Worm (Caenorhabditis elegans) whole organism, L4 larva: ENCODE data around the gene txt-10.

Source experiments
- aha-1 ChIP-seq: fragments of 150-350 bp; peaks from one replicate; lab custom pipeline; 2014; ENCODE audit warnings: missing biosample characterization, missing genetic modification characterization
- arid-1 ChIP-seq: fragments of 200-800 bp; sonication (Bioruptor generic); conservative IDR thresholded peaks from 2 replicates; pipeline ENCODE4 v1.3.6; 2022; ENCODE audit warnings: missing genetic modification reagents, missing genetic modification characterization, missing compliant biosample characterization
- ceh-32 ChIP-seq: sonication (generic microtip); optimal IDR thresholded peaks from 2 replicates; lab custom pipeline; 2016; ENCODE audit warnings: mild to moderate bottlenecking, missing genetic modification characterization, missing compliant biosample characterization; ENCODE audit not compliant: poor library complexity
- ceh-44 ChIP-seq: fragments of 200-800 bp; sonication (Bioruptor generic); IDR thresholded peaks from 2 replicates; pipeline ENCODE4 v1.3.6; 2022; ENCODE audit warnings: missing genetic modification reagents, missing genetic modification characterization, missing compliant biosample characterization
- ceh-62 ChIP-seq: sonication (generic microtip); optimal IDR thresholded peaks from 2 replicates; lab custom pipeline; 2017; ENCODE audit warnings: missing biosample characterization, missing genetic modification characterization
- daf-12 ChIP-seq: fragments of 150-350 bp; optimal IDR thresholded peaks from 2 replicates; lab custom pipeline; 2014; ENCODE audit warnings: missing biosample characterization, missing genetic modification reagents, missing genetic modification characterization
- daf-16 ChIP-seq, 3 experiments: sonication (generic microtip); optimal IDR thresholded peaks; 2 replicates each; lab custom pipeline; 2016 to 2017; ENCODE audit warnings: missing genetic modification characterization in 3 of 3, missing genetic modification reagents in 3 of 3, mild to moderate bottlenecking in 2 of 3, missing compliant biosample characterization in 2 of 3, missing biosample characterization in 1 of 3, moderate library complexity in 1 of 3
- dmd-6 ChIP-seq: fragments of 200-800 bp; sonication (Bioruptor generic); IDR thresholded peaks from 2 replicates; pipeline ENCODE4 v1.3.6; 2022; ENCODE audit warnings: missing genetic modification reagents, missing genetic modification characterization, missing compliant biosample characterization
- dmd-8 ChIP-seq: fragments of 200-800 bp; sonication (Bioruptor generic); IDR thresholded peaks from 2 replicates; pipeline ENCODE4 v1.3.6; 2022; ENCODE audit warnings: missing genetic modification characterization, missing compliant biosample characterization
- dmd-9 ChIP-seq: fragments of 200-800 bp; sonication (Bioruptor generic); IDR thresholded peaks from 2 replicates; pipeline ENCODE4 v1.3.6; 2022; ENCODE audit warnings: missing genetic modification reagents, missing genetic modification characterization, missing compliant biosample characterization
- dve-1 ChIP-seq: sonication (generic microtip); optimal IDR thresholded peaks from 2 replicates; lab custom pipeline; 2017; ENCODE audit warnings: antibody characterized with exemption, mild to moderate bottlenecking, missing genetic modification characterization, missing compliant biosample characterization; ENCODE audit not compliant: insufficient read depth
- egl-27 ChIP-seq: sonication (generic microtip); optimal IDR thresholded peaks from 3 replicates; lab custom pipeline; 2017; ENCODE audit warnings: missing biosample characterization, missing genetic modification reagents, missing genetic modification characterization
- fos-1 ChIP-seq: fragments of 150-350 bp; optimal IDR thresholded peaks from 2 replicates; lab custom pipeline; 2014; ENCODE audit warnings: missing biosample characterization, missing genetic modification characterization
- gei-8 ChIP-seq: fragments of 200-800 bp; sonication (Bioruptor generic); optimal IDR thresholded peaks from 2 replicates; lab custom pipeline; 2018; ENCODE audit warnings: mild to moderate bottlenecking, missing genetic modification characterization, missing compliant biosample characterization
- hif-1 ChIP-seq, 2 experiments: sonication (generic microtip); optimal IDR thresholded peaks; 2 replicates each; lab custom pipeline; 2016 to 2017; ENCODE audit warnings: missing compliant biosample characterization in 2 of 2, missing genetic modification characterization in 2 of 2, missing genetic modification reagents in 2 of 2, missing genotype in 2 of 2, mild to moderate bottlenecking in 1 of 2
- hlh-11 ChIP-seq: fragments of 200-800 bp; sonication (Bioruptor generic); optimal IDR thresholded peaks from 2 replicates; lab custom pipeline; 2018; ENCODE audit warnings: mild to moderate bottlenecking, missing genetic modification characterization, missing compliant biosample characterization
- hlh-30 ChIP-seq: sonication (generic microtip); optimal IDR thresholded peaks from 2 replicates; lab custom pipeline; 2017; ENCODE audit warnings: antibody characterized with exemption, mild to moderate bottlenecking, missing genetic modification characterization, missing compliant biosample characterization; ENCODE audit not compliant: insufficient read depth
- jun-1 ChIP-seq: fragments of 150-350 bp; optimal IDR thresholded peaks from 2 replicates; lab custom pipeline; 2014; ENCODE audit warnings: missing biosample characterization, missing genetic modification reagents, missing genetic modification characterization
- lin-29 ChIP-seq: fragments of 200-800 bp; sonication (Bioruptor generic); IDR thresholded peaks from 2 replicates; pipeline ENCODE4 v1.3.6; 2022; ENCODE audit warnings: missing genetic modification reagents, missing genetic modification characterization, missing compliant biosample characterization
- lsy-2 ChIP-seq, 2 experiments: fragments of 150-350 bp in 1 of 2; sonication (generic microtip) in 1 of 2; optimal IDR thresholded peaks; 2 replicates each; lab custom pipeline; 2014 to 2017; ENCODE audit warnings: missing biosample characterization in 2 of 2, missing genetic modification characterization in 2 of 2
- mdt-29 ChIP-seq: fragments of 200-800 bp; sonication (Bioruptor generic); IDR thresholded peaks from 2 replicates; pipeline ENCODE4 v1.3.6; 2022; ENCODE audit warnings: missing genetic modification reagents, missing genetic modification characterization, missing compliant biosample characterization
- mep-1 ChIP-seq: fragments of 150-350 bp; sonication (generic microtip); optimal IDR thresholded peaks from 3 replicates; lab custom pipeline; 2014; ENCODE audit warnings: missing biosample characterization, missing genetic modification characterization
- nhr-237 ChIP-seq: sonication (generic microtip); optimal IDR thresholded peaks from 2 replicates; lab custom pipeline; 2017; ENCODE audit warnings: missing biosample characterization, missing genetic modification characterization
- nhr-25 ChIP-seq: sonication (generic microtip); optimal IDR thresholded peaks from 2 replicates; lab custom pipeline; 2017; ENCODE audit warnings: missing genetic modification characterization, mild to moderate bottlenecking, missing compliant biosample characterization, antibody characterized with exemption, moderate library complexity, borderline replicate concordance; ENCODE audit not compliant: insufficient read depth
- nhr-28 ChIP-seq: fragments of 150-350 bp; optimal IDR thresholded peaks from 2 replicates; lab custom pipeline; 2014; ENCODE audit warnings: missing biosample characterization, missing genetic modification characterization
- nhr-48 ChIP-seq: sonication (generic microtip); optimal IDR thresholded peaks from 2 replicates; lab custom pipeline; 2016; ENCODE audit warnings: mild to moderate bottlenecking, missing genetic modification characterization, missing compliant biosample characterization
- nhr-77 ChIP-seq: fragments of 150-350 bp; optimal IDR thresholded peaks from 2 replicates; lab custom pipeline; 2014; ENCODE audit warnings: missing biosample characterization, missing genetic modification characterization
- pha-4 ChIP-seq, 2 experiments: fragments of 150-350 bp in 1 of 2; fragments of 200-800 bp in 1 of 2; sonication (Bioruptor generic) in 1 of 2; IDR thresholded peaks in 1 of 2; optimal IDR thresholded peaks in 1 of 2; 2 replicates each; pipeline versions ENCODE4 v1.3.6 to Lab custom; 2014 to 2022; ENCODE audit warnings: missing genetic modification characterization in 2 of 2, missing genetic modification reagents in 2 of 2, missing biosample characterization in 1 of 2, missing compliant biosample characterization in 1 of 2
- php-3 ChIP-seq: fragments of 200-800 bp; sonication (Bioruptor generic); IDR thresholded peaks from 2 replicates; pipeline ENCODE4 v1.3.6; 2022; ENCODE audit warnings: missing genetic modification reagents, missing genetic modification characterization, missing compliant biosample characterization
- pqm-1 ChIP-seq: sonication (generic microtip); optimal IDR thresholded peaks from 2 replicates; lab custom pipeline; 2017; ENCODE audit warnings: missing biosample characterization, missing genetic modification characterization
- saeg-2 ChIP-seq: fragments of 200-800 bp; sonication (Bioruptor generic); IDR thresholded peaks from 2 replicates; pipeline ENCODE4 v1.3.6; 2022; ENCODE audit warnings: missing genetic modification reagents, missing genetic modification characterization, missing compliant biosample characterization
- skn-1 ChIP-seq: fragments of 150-350 bp; optimal IDR thresholded peaks from 2 replicates; lab custom pipeline; 2014; ENCODE audit warnings: missing biosample characterization, missing genetic modification characterization
- snpc-1.2 ChIP-seq: fragments of 200-800 bp; sonication (Bioruptor generic); IDR thresholded peaks from 2 replicates; pipeline ENCODE4 v1.3.6; 2022; ENCODE audit warnings: missing genetic modification reagents, missing genetic modification characterization, missing compliant biosample characterization
- snpc-4 ChIP-seq: fragments of 150-350 bp; optimal IDR thresholded peaks from 2 replicates; lab custom pipeline; 2014; ENCODE audit warnings: missing biosample characterization, missing genetic modification characterization
- unc-39 ChIP-seq: sonication (generic microtip); optimal IDR thresholded peaks from 2 replicates; lab custom pipeline; 2017; ENCODE audit warnings: missing biosample characterization, missing genetic modification characterization
- unc-62 ChIP-seq, 3 experiments: fragments of 150-350 bp in 1 of 3; sonication (generic microtip); optimal IDR thresholded peaks in 2 of 3; peaks in 1 of 3; 1 replicate in 1 of 3; 2 replicates in 2 of 3; lab custom pipeline; 2014 to 2017; ENCODE audit warnings: missing biosample characterization in 3 of 3, missing genetic modification characterization in 3 of 3, missing genetic modification reagents in 3 of 3, missing genotype in 1 of 3
- zag-1 ChIP-seq: fragments of 150-350 bp; optimal IDR thresholded peaks from 2 replicates; lab custom pipeline; 2014; ENCODE audit warnings: missing biosample characterization, missing genetic modification characterization
- zfp-3 ChIP-seq: fragments of 200-800 bp; sonication (Bioruptor generic); conservative IDR thresholded peaks from 2 replicates; pipeline ENCODE4 v1.3.6; 2022; ENCODE audit warnings: missing genetic modification reagents, missing genetic modification characterization, missing compliant biosample characterization
- zip-2 ChIP-seq: fragments of 150-350 bp; optimal IDR thresholded peaks from 2 replicates; lab custom pipeline; 2014; ENCODE audit warnings: missing biosample characterization, missing genetic modification characterization

txt-10 gene

DNA sequence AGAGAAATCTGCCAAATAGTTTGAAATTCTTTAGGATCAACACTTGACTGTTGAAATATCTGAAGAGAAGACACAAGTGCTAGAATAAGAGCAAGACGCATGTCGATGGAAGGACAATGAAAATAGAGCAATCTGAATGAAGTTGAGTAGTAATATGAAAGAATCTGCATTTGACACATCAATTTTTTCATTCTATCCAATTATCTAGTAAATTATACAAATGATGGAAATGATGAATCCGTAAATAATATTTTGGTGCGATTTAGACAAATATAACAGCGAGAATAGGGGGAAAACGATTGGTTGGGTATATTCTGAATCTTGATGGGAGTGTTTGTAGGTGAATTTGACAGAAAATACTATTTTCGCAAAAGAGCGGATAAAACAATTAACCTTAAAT, at the start of gene txt-10:
Gene txt-10, minus strand, starts transcription at position 101 of the 400 bp plus-strand sequence.
- no peak for TF ChIP-seq ceh-32
- TF ChIP-seq mdt-29 (GFP tag; lab: Robert Waterston, UW): no peak
- TF ChIP-seq unc-62 (GFP tag; optimal IDR thresholded peaks at IDR 0.05 in 1 of 2; lab: Kevin White, UChicago): peak in 1 of 2 experiments; percentile 88
- no peak for TF ChIP-seq unc-62 (tag; optimal IDR thresholded peaks at IDR 0.05; lab: Kevin White, UChicago)
- peak; percentile 34 for TF ChIP-seq aha-1 (tag; lab: Kevin White, UChicago)
- peak; percentile 9 for TF ChIP-seq mep-1 (tag; lab: Kevin White, UChicago)
- TF ChIP-seq, all 104 proteins: peak for 3

DNA sequence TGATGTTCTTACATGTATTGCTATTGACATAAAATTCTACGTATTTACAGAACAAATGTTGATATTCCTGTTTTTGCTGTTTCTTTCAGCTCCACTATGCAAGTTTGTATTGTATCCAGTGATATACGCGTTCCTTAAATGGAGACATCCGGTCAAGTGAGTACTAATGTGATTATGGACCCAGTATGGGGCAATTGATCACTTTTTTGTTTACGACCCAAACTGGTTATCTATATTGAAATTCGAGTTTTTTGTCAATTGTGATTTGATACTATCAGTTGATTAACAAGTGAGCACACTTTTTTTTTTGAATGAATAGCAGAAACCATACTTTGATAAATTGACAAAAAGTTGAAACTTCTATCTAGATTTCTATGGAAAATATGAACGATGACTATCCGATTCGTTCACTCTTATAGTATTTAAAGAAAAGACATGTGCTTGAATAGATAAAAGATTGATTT, 49.2 kb upstream of the txt-10 start, which contains the start of gene T21C9.6:
Gene T21C9.6, plus strand, starts transcription at position 51 of the 464 bp plus-strand sequence.
- TF ChIP-seq ceh-62 (tag; lab: Kevin White, UChicago): no peak
- no peak for TF ChIP-seq nhr-237 (tag; lab: Kevin White, UChicago)
- TF ChIP-seq nhr-77 (tag; lab: Kevin White, UChicago): peak; percentile 21
- TF ChIP-seq unc-62 (GFP tag; optimal IDR thresholded peaks at IDR 0.05 in 1 of 2; lab: Kevin White, UChicago): peak in 1 of 2 experiments; percentile 9
- no peak for TF ChIP-seq unc-62 (tag; optimal IDR thresholded peaks at IDR 0.05; lab: Kevin White, UChicago)
- TF ChIP-seq dve-1 (tag; lab: Kevin White, UChicago): peak; percentile 11
- TF ChIP-seq pqm-1: peak; percentile 75
- TF ChIP-seq nhr-28 (tag; lab: Kevin White, UChicago): peak; percentile 61
- TF ChIP-seq daf-16 (GFP tag; optimal IDR thresholded peaks at IDR 0.05; lab: Kevin White, UChicago): no peak
- TF ChIP-seq daf-16 (tag; optimal IDR thresholded peaks at IDR 0.05; lab: Kevin White, UChicago): peak; percentile 47
- no peak for TF ChIP-seq fos-1 (tag; lab: Kevin White, UChicago)
- no peak for TF ChIP-seq skn-1 (tag; lab: Kevin White, UChicago)
- peak; percentile 16 for TF ChIP-seq hlh-11
- TF ChIP-seq php-3 (GFP tag; lab: Robert Waterston, UW): 0 out of 2 replicates have a peak, but pooled peaks have one; percentile 27

- TF ChIP-seq hlh-11: peak; percentile 46
- TF ChIP-seq egl-27 (tag; lab: Kevin White, UChicago): no peak
- TF ChIP-seq hlh-30 (tag; lab: Kevin White, UChicago): no peak
- TF ChIP-seq nhr-28 (tag; lab: Kevin White, UChicago): peak; percentile 72
- no peak for TF ChIP-seq jun-1
- TF ChIP-seq dmd-6: peak; percentile 58; the same call in 1 of the 2 replicates
- TF ChIP-seq nhr-237 (tag; lab: Kevin White, UChicago): no peak
- TF ChIP-seq nhr-77 (tag; lab: Kevin White, UChicago): peak; percentile 29
- no peak for TF ChIP-seq hif-1 (tag; optimal IDR thresholded peaks at IDR 0.05; lab: Kevin White, UChicago)
- no peak for TF ChIP-seq daf-16 (GFP tag; optimal IDR thresholded peaks at IDR 0.05; lab: Kevin White, UChicago)
- TF ChIP-seq daf-16 (tag; optimal IDR thresholded peaks at IDR 0.05; lab: Kevin White, UChicago): peak; percentile 57
- TF ChIP-seq unc-62 (GFP tag; optimal IDR thresholded peaks at IDR 0.05 in 1 of 2; lab: Kevin White, UChicago): no peak
- no peak for TF ChIP-seq unc-62 (tag; optimal IDR thresholded peaks at IDR 0.05; lab: Kevin White, UChicago)
- no peak for TF ChIP-seq gei-8 (GFP tag; lab: Kevin White, UChicago)
- no peak for TF ChIP-seq nhr-25 (tag; lab: Kevin White, UChicago)
- TF ChIP-seq pha-4 (GFP tag; IDR thresholded peaks at IDR 0.05; lab: Robert Waterston, UW): no peak
- TF ChIP-seq pha-4 (tag; optimal IDR thresholded peaks at IDR 0.05; lab: Kevin White, UChicago): no peak
- no peak for TF ChIP-seq dmd-8 (GFP tag; lab: Robert Waterston, UW)
- no peak for TF ChIP-seq arid-1 (GFP tag; lab: Robert Waterston, UW)
- TF ChIP-seq dve-1 (tag; lab: Kevin White, UChicago): peak; percentile 27
- TF ChIP-seq ceh-62 (tag; lab: Kevin White, UChicago): no peak
- peak; percentile 88 for TF ChIP-seq php-3 (GFP tag; lab: Robert Waterston, UW)
- no peak for TF ChIP-seq lsy-2 (tag; optimal IDR thresholded peaks at IDR 0.05; lab: Kevin White, UChicago)
- TF ChIP-seq pqm-1: peak; percentile 83
- TF ChIP-seq, all 104 proteins: peak for 8
Observed at ce11 chrV:10580638-10581037, 48.0 kb upstream of the txt-10 start.

ce11 chrV:10578938-10579337, 46.3 kb upstream of the txt-10 start, which contains the start of the genes erh-1 and lpd-9:
Gene erh-1, minus strand, starts transcription at chrV:10579141.
Gene lpd-9, plus strand, starts transcription at chrV:10579305.
- TF ChIP-seq lsy-2 (tag; optimal IDR thresholded peaks at IDR 0.05; lab: Kevin White, UChicago) (no peak), zag-1 (no peak), unc-39 (no peak), pha-4 (GFP tag; IDR thresholded peaks at IDR 0.05; lab: Robert Waterston, UW) (peak; percentile 62; the same call in 1 of the 2 replicates), pha-4 (tag; optimal IDR thresholded peaks at IDR 0.05; lab: Kevin White, UChicago) (peak; percentile 82), nhr-48 (tag; lab: Kevin White, UChicago) (peak; percentile 66), lin-29 (GFP tag; lab: Robert Waterston, UW) (no peak), snpc-4 (no peak), fos-1 (tag; lab: Kevin White, UChicago) (no peak), snpc-1.2 (GFP tag; lab: Robert Waterston, UW) (no peak), zfp-3 (GFP tag; lab: Robert Waterston, UW) (no peak), zip-2 (tag; lab: Kevin White, UChicago) (no peak), dmd-9 (no peak), ceh-62 (tag; lab: Kevin White, UChicago) (no peak), daf-12 (no peak), saeg-2 (no peak), ceh-44 (GFP tag; lab: Robert Waterston, UW) (no peak), dve-1 (tag; lab: Kevin White, UChicago) (peak; percentile 69), hif-1 (tag; optimal IDR thresholded peaks at IDR 0.05; lab: Kevin White, UChicago) (no peak)
